Worm (Caenorhabditis elegans) whole organism, L4/young adult: Measurements from ENCODE around the gene Y97E10B.1.

Experiments
- dao-5 ChIP-seq: sonication (generic microtip); optimal IDR thresholded peaks from 2 replicates; lab custom pipeline; 2016; ENCODE audit warnings: missing genotype, missing genetic modification characterization, moderate library complexity, missing compliant biosample characterization
- him-1 ChIP-seq: sonication (generic microtip); optimal IDR thresholded peaks from 2 replicates; lab custom pipeline; 2016; ENCODE audit warnings: missing genotype, missing genetic modification reagents, missing genetic modification characterization, missing compliant biosample characterization

DNA sequence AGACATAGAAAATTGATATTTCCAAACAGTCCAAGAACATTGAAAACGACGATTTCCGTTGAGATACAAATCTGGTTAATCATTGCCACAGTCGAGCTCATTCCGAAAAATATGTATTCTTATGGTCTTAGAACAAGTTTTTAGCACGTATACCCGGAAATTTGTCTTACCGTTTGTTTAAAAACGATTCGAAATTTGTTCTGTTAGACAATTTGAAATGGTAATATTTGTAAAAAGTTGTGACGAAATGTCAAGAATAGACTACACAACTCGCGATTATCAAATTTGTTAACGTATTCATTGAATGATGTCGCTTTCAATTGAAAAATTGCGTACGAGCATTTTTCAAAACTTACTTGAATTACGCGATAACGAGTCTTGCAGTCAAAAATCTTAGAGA lies 6.5 kb upstream of the Y97E10B.1 start, which contains the start of gene srsx-3:
- no peak for TF ChIP-seq him-1 (tag; lab: Kevin White, UChicago)
- TF ChIP-seq dao-5 (tag; lab: Kevin White, UChicago) = no peak
